Worm (Caenorhabditis elegans) whole organism, L2 larva: ENCODE measurements around the gene C27A2.7.
A peak's percentile ranks its signal among the peaks of the same experiment; 100 is the strongest.

Experiments used
- C34F6.9 ChIP-seq: fragments of 150-350 bp; optimal IDR thresholded peaks from 2 replicates; lab custom pipeline; 2014; ENCODE audit warnings: missing biosample characterization, missing genetic modification characterization
- F13H6.1 ChIP-seq: sonication (generic microtip); optimal IDR thresholded peaks from 2 replicates; lab custom pipeline; 2016; ENCODE audit warnings: missing genetic modification characterization, missing compliant biosample characterization
- R02D3.7 ChIP-seq: fragments of 150-350 bp; optimal IDR thresholded peaks from 2 replicates; lab custom pipeline; 2014; ENCODE audit warnings: missing biosample characterization, missing genetic modification characterization
- Y55F3AM.14 ChIP-seq: fragments of 200-800 bp; sonication (Bioruptor generic); optimal IDR thresholded peaks from 2 replicates; lab custom pipeline; 2018; ENCODE audit warnings: mild to moderate bottlenecking, missing genetic modification characterization, missing compliant biosample characterization
- ZK546.5 ChIP-seq: sonication (generic microtip); optimal IDR thresholded peaks from 2 replicates; lab custom pipeline; 2017; ENCODE audit warnings: missing biosample characterization, missing genetic modification characterization
- aly-2 ChIP-seq: fragments of 150-350 bp; optimal IDR thresholded peaks from 2 replicates; lab custom pipeline; 2014; ENCODE audit warnings: missing biosample characterization, missing genetic modification characterization
- ama-1 ChIP-seq: fragments of 150-350 bp; optimal IDR thresholded peaks from 2 replicates; lab custom pipeline; 2018; ENCODE audit warnings: inconsistent platforms
- ceh-16 ChIP-seq: fragments of 150-350 bp; optimal IDR thresholded peaks from 2 replicates; lab custom pipeline; 2014; ENCODE audit warnings: missing biosample characterization, missing genetic modification characterization
- ceh-82 ChIP-seq: fragments of 150-350 bp; optimal IDR thresholded peaks from 2 replicates; lab custom pipeline; 2014; ENCODE audit warnings: missing biosample characterization, missing genetic modification characterization
- crh-2 ChIP-seq: sonication (generic microtip); optimal IDR thresholded peaks from 2 replicates; lab custom pipeline; 2017; ENCODE audit warnings: missing biosample characterization, missing genetic modification characterization
- dmd-4 ChIP-seq: sonication (generic microtip); optimal IDR thresholded peaks from 2 replicates; lab custom pipeline; 2017; ENCODE audit warnings: missing biosample characterization, missing genetic modification characterization
- egl-27 ChIP-seq: sonication (generic microtip); optimal IDR thresholded peaks from 3 replicates; lab custom pipeline; 2017; ENCODE audit warnings: missing biosample characterization, missing genetic modification reagents, missing genetic modification characterization
- elt-1 ChIP-seq: fragments of 150-350 bp; optimal IDR thresholded peaks from 2 replicates; lab custom pipeline; 2014; ENCODE audit warnings: missing biosample characterization, missing genetic modification characterization
- elt-3 ChIP-seq: sonication (generic microtip); optimal IDR thresholded peaks from 2 replicates; lab custom pipeline; 2017; ENCODE audit warnings: missing biosample characterization, missing genetic modification characterization
- fos-1 ChIP-seq: fragments of 150-350 bp; optimal IDR thresholded peaks from 2 replicates; lab custom pipeline; 2014; ENCODE audit warnings: missing biosample characterization, missing genetic modification characterization
- gmeb-1 ChIP-seq: fragments of 150-350 bp; optimal IDR thresholded peaks from 2 replicates; lab custom pipeline; 2014; ENCODE audit warnings: missing biosample characterization, missing genetic modification characterization
- lin-13 ChIP-seq: fragments of 150-350 bp; optimal IDR thresholded peaks from 2 replicates; lab custom pipeline; 2014; ENCODE audit warnings: missing biosample characterization, missing genetic modification reagents, missing genetic modification characterization
- lin-39 ChIP-seq: fragments of 150-350 bp; optimal IDR thresholded peaks from 2 replicates; lab custom pipeline; 2014; ENCODE audit warnings: missing biosample characterization, missing genetic modification reagents, missing genetic modification characterization
- lsy-2 ChIP-seq, 2 experiments: fragments of 150-350 bp in 1 of 2; sonication (generic microtip) in 1 of 2; optimal IDR thresholded peaks; 2 replicates each; lab custom pipeline; 2014 to 2017; ENCODE audit warnings: missing biosample characterization in 2 of 2, missing genetic modification characterization in 2 of 2
- mab-5 ChIP-seq: fragments of 150-350 bp; optimal IDR thresholded peaks from 2 replicates; lab custom pipeline; 2014; ENCODE audit warnings: missing biosample characterization, missing genetic modification characterization
- mbf-1 ChIP-seq: sonication (generic microtip); optimal IDR thresholded peaks from 2 replicates; lab custom pipeline; 2017; ENCODE audit warnings: missing biosample characterization, missing genetic modification characterization
- mdl-1 ChIP-seq, 2 experiments: fragments of 150-350 bp in 1 of 2; sonication (generic microtip) in 1 of 2; optimal IDR thresholded peaks; 2 replicates each; lab custom pipeline; 2017; ENCODE audit warnings: missing biosample characterization in 2 of 2, missing genetic modification characterization in 2 of 2
- nhr-10 ChIP-seq: sonication (generic microtip); optimal IDR thresholded peaks from 2 replicates; lab custom pipeline; 2017; ENCODE audit warnings: missing biosample characterization, missing genetic modification characterization
- nhr-11 ChIP-seq: fragments of 150-350 bp; optimal IDR thresholded peaks from 2 replicates; lab custom pipeline; 2014; ENCODE audit warnings: missing biosample characterization, missing genetic modification characterization
- nhr-12 ChIP-seq: fragments of 150-350 bp; optimal IDR thresholded peaks from 2 replicates; lab custom pipeline; 2014; ENCODE audit warnings: missing biosample characterization, missing genetic modification characterization
- nhr-129 ChIP-seq: fragments of 150-350 bp; optimal IDR thresholded peaks from 2 replicates; lab custom pipeline; 2014; ENCODE audit warnings: missing biosample characterization, missing genetic modification characterization
- nhr-21 ChIP-seq: fragments of 150-350 bp; optimal IDR thresholded peaks from 2 replicates; lab custom pipeline; 2014; ENCODE audit warnings: missing biosample characterization, missing genetic modification characterization
- nhr-23 ChIP-seq: fragments of 150-350 bp; optimal IDR thresholded peaks from 2 replicates; lab custom pipeline; 2014; ENCODE audit warnings: missing biosample characterization, missing genetic modification reagents, missing genetic modification characterization
- nhr-237 ChIP-seq: fragments of 150-350 bp; optimal IDR thresholded peaks from 2 replicates; lab custom pipeline; 2014; ENCODE audit warnings: missing biosample characterization, missing genetic modification characterization
- nhr-25 ChIP-seq: fragments of 150-350 bp; sonication (generic microtip); optimal IDR thresholded peaks from 3 replicates; lab custom pipeline; 2014; ENCODE audit warnings: missing biosample characterization, missing genetic modification characterization
- nhr-77 ChIP-seq: fragments of 150-350 bp; optimal IDR thresholded peaks from 2 replicates; lab custom pipeline; 2014; ENCODE audit warnings: missing biosample characterization, missing genetic modification characterization
- peb-1 ChIP-seq: fragments of 150-350 bp; optimal IDR thresholded peaks from 2 replicates; lab custom pipeline; 2014; ENCODE audit warnings: missing biosample characterization, missing genetic modification characterization
- sem-4 ChIP-seq: fragments of 150-350 bp; optimal IDR thresholded peaks from 2 replicates; lab custom pipeline; 2014; ENCODE audit warnings: missing biosample characterization, missing genetic modification reagents, missing genetic modification characterization
- skn-1 ChIP-seq: sonication (generic microtip); optimal IDR thresholded peaks from 2 replicates; lab custom pipeline; 2017; ENCODE audit warnings: missing biosample characterization, missing genetic modification characterization
- sma-9 ChIP-seq, 2 experiments: fragments of 150-350 bp in 1 of 2; sonication (generic microtip) in 1 of 2; optimal IDR thresholded peaks; 2 replicates each; lab custom pipeline; 2014 to 2016; ENCODE audit warnings: missing genetic modification characterization in 2 of 2, mild to moderate bottlenecking in 1 of 2, missing biosample characterization in 1 of 2, missing compliant biosample characterization in 1 of 2, missing genetic modification reagents in 1 of 2, moderate library complexity in 1 of 2
- snpc-4 ChIP-seq: fragments of 150-350 bp; optimal IDR thresholded peaks from 2 replicates; lab custom pipeline; 2014; ENCODE audit warnings: missing biosample characterization, missing genetic modification characterization
- unc-39 ChIP-seq: fragments of 150-350 bp; optimal IDR thresholded peaks from 2 replicates; lab custom pipeline; 2014; ENCODE audit warnings: missing biosample characterization, missing genetic modification characterization
- unc-55 ChIP-seq: fragments of 150-350 bp; sonication (generic microtip); optimal IDR thresholded peaks from 3 replicates; lab custom pipeline; 2014; ENCODE audit warnings: missing biosample characterization, missing genetic modification reagents, missing genetic modification characterization
- unc-62 ChIP-seq: fragments of 150-350 bp; optimal IDR thresholded peaks from 2 replicates; lab custom pipeline; 2014; ENCODE audit warnings: missing biosample characterization, missing genetic modification reagents, missing genetic modification characterization
- zag-1 ChIP-seq: fragments of 150-350 bp; optimal IDR thresholded peaks from 2 replicates; lab custom pipeline; 2014; ENCODE audit warnings: missing biosample characterization, missing genetic modification characterization
- ztf-11 ChIP-seq: sonication (generic microtip); optimal IDR thresholded peaks from 2 replicates; lab custom pipeline; 2017; ENCODE audit warnings: missing biosample characterization, missing genetic modification characterization
- ztf-4 ChIP-seq: fragments of 150-350 bp; optimal IDR thresholded peaks from 2 replicates; lab custom pipeline; 2014; ENCODE audit warnings: missing biosample characterization, missing genetic modification characterization

The C27A2.7 gene

DNA sequence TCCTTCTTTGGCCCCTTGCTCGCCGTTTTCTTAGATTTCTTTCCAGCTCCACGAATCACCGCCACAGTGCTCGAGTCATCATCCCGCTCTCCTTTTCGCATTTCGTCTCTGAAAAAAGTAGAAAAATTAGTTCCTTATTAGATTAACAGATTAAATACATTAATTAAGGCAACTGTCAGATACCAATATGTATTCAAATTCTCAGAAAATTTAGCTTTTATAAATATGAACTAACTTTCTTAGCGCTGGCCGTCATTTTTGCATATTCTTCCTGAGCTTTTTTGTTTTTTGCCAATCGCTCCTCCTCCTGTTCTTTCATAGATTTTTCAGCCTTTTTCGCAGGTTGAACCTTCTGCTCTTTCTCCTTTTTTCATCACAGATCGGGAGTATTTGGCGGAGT is 28.5 kb upstream of the C27A2.7 start, which contains the start of gene C04G6.6:
TSS of gene C04G6.6 (minus strand) at position 101 of the 400 bp plus-strand sequence.
- no peak for TF ChIP-seq F13H6.1
- TF ChIP-seq unc-62 (GFP tag; lab: Kevin White, UChicago): no peak
- no peak for TF ChIP-seq nhr-10 (tag; lab: Kevin White, UChicago)

- TF ChIP-seq unc-55 (GFP tag; lab: Kevin White, UChicago) (no peak), nhr-12 (tag; lab: Kevin White, UChicago) (no peak), F13H6.1 (no peak), ama-1 (lab: Kevin White, UChicago) (no peak), sma-9 (GFP tag; optimal IDR thresholded peaks at IDR 0.05; lab: Kevin White, UChicago) (no peak), sma-9 (tag; optimal IDR thresholded peaks at IDR 0.05; lab: Kevin White, UChicago) (no peak), nhr-237 (tag; lab: Kevin White, UChicago) (no peak), zag-1 (tag; lab: Kevin White, UChicago) (no peak), nhr-11 (tag; lab: Kevin White, UChicago) (no peak), ztf-11 (tag; lab: Kevin White, UChicago) (no peak), nhr-25 (tag; lab: Kevin White, UChicago) (no peak), unc-39 (tag; lab: Kevin White, UChicago) (no peak), unc-62 (GFP tag; lab: Kevin White, UChicago) (no peak), nhr-21 (tag; lab: Kevin White, UChicago) (no peak), dmd-4 (tag; lab: Kevin White, UChicago) (no peak), C34F6.9 (tag; lab: Kevin White, UChicago) (no peak), nhr-10 (tag; lab: Kevin White, UChicago) (no peak)
Observed at ce11 chrII:5099034-5099433, 27.9 kb upstream of the C27A2.7 start.

- TF ChIP-seq lsy-2 (tag; optimal IDR thresholded peaks at IDR 0.05; lab: Kevin White, UChicago): no peak
Observed at ce11 chrII:5093945-5094344, 22.8 kb upstream of the C27A2.7 start, which contains the start of gene C04G6.13. TSS of gene C04G6.13 (plus strand) at chrII:5094245.

DNA sequence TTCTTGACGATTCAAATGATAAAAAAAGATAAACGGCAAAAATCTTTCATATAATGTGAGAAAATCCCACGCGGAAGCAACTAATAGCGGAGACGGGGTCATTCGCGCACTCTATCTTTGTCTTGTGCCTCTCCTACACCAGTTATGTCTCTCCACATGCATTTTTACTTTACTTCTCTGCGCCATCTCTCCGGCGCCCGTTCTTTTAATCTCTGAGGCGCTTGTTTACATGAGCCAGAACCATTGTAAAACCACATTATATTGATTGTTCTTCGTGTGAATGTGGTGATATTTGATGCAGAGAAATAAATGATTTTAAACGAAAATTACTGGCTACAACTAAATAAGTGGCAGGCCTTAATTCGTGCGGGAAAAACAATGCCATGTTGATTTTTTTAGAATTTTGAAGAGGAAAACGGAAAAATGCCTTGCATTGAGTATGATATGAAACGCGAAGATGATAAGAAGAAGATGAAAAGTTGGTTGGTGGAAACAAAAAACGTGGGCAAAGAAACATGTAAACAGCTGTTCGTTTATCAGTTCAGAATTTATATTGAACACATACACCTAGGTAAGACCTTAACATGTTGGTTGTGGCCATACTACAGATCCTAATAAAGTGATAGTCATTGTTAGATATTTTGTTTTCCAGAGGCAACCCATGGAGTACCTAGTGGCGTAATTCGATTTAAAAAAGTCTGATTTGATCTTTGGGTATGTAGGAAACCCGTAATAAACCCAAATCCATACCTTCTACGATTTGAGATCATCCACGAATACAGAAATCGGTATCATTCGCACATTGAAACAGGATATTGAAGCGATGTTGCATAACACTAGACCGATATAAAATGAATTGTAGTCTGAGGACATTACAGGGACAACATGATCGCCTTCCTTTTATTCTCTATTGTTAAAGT is 21.5 kb upstream of the C27A2.7 start, which contains the start of gene C04G6.2:
TSS of gene C04G6.2 (plus strand) at position 870 of the 920 bp plus-strand sequence.
- TF ChIP-seq nhr-10 (tag; lab: Kevin White, UChicago) (no peak), lsy-2 (tag; optimal IDR thresholded peaks at IDR 0.05; lab: Kevin White, UChicago) (peak in 1 of 2 experiments; percentile 71), zag-1 (tag; lab: Kevin White, UChicago) (no peak), unc-39 (tag; lab: Kevin White, UChicago) (no peak), unc-55 (GFP tag; lab: Kevin White, UChicago) (peak; percentile 51), gmeb-1 (tag; lab: Kevin White, UChicago) (peak; percentile 36), nhr-12 (tag; lab: Kevin White, UChicago) (no peak), ZK546.5 (tag; lab: Kevin White, UChicago) (no peak), egl-27 (tag; lab: Kevin White, UChicago) (peak; percentile 22), nhr-77 (tag; lab: Kevin White, UChicago) (no peak), lin-39 (tag; lab: Kevin White, UChicago) (no peak), mdl-1 (tag; optimal IDR thresholded peaks at IDR 0.05; lab: Kevin White, UChicago) (peak in 1 of 2 experiments; percentile 36), nhr-25 (tag; lab: Kevin White, UChicago) (no peak), nhr-23 (tag; lab: Kevin White, UChicago) (no peak), C34F6.9 (tag; lab: Kevin White, UChicago) (peak; percentile 75), nhr-129 (peak; percentile 55), mab-5 (tag; lab: Kevin White, UChicago) (no peak), unc-62 (GFP tag; lab: Kevin White, UChicago) (no peak), ceh-16 (tag; lab: Kevin White, UChicago) (no peak), ceh-82 (tag; lab: Kevin White, UChicago) (no peak), ama-1 (lab: Kevin White, UChicago) (peak; percentile 37), peb-1 (no peak), nhr-11 (tag; lab: Kevin White, UChicago) (no peak), dmd-4 (tag; lab: Kevin White, UChicago) (no peak), fos-1 (peak; percentile 19), lin-13 (peak; percentile 31), skn-1 (no peak), crh-2 (peak; percentile 62), nhr-21 (tag; lab: Kevin White, UChicago) (no peak), elt-3 (tag; lab: Kevin White, UChicago) (no peak), aly-2 (no peak), ztf-11 (tag; lab: Kevin White, UChicago) (no peak), Y55F3AM.14 (GFP tag; lab: Kevin White, UChicago) (no peak), snpc-4 (tag; lab: Kevin White, UChicago) (peak; percentile 5), sem-4 (tag; lab: Kevin White, UChicago) (no peak), ztf-4 (tag; lab: Kevin White, UChicago) (peak; percentile 11), sma-9 (GFP tag; optimal IDR thresholded peaks at IDR 0.05; lab: Kevin White, UChicago) (peak; percentile 69), sma-9 (tag; optimal IDR thresholded peaks at IDR 0.05; lab: Kevin White, UChicago) (no peak), nhr-237 (tag; lab: Kevin White, UChicago) (no peak), R02D3.7 (tag; lab: Kevin White, UChicago) (no peak), F13H6.1 (peak; percentile 84), mbf-1 (tag; lab: Kevin White, UChicago) (no peak), elt-1 (tag; lab: Kevin White, UChicago) (no peak)
